Fruit fly (Drosophila melanogaster): ENCODE data around the gene CG33995.

CG33995 gene

DNA sequence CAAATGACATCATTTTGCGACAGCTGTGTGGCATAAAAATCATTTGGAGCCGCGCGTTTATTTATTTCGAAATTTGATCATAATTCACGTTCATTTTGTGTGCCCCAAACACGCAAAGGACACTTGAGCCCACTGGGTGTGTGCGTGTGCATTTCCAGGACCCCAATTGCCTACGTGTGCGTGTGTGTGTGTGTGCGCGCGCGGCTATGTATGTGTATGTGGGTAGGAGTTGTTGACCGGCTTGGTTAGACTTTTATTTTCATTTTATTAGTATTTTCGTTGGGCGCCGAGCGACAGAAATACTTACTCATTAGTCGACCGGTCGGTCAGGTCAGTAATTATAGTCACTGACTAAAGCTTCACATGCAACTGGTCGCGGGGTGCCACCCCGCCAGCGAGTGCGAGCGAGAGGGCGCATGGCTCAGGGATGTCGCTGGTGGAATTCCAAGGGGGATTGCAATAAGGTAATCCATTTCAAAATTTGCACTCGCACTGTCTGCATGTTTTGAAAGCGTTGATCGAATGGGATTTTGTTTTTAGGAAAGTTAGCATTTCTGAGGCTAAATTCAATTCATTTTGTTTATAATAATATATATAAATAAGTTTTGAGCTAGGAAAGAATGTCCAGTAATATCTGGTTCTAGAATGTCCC is 551 bp downstream of the CG33995 start (continued):
- TF ChIP-seq rib (GFP tag; IDR thresholded peaks at IDR 0.05) (peak; percentile 50; the same call in 1 of the 2 replicates), ab (GFP tag; optimal IDR thresholded peaks at IDR 0.05) (no peak), fd64A (GFP tag; optimal IDR thresholded peaks at IDR 0.05) (no peak), HLH3B (GFP tag; IDR thresholded peaks at IDR 0.05) (peak; percentile 43; the same call in 1 of the 2 replicates), klu (GFP tag; IDR thresholded peaks at IDR 0.05) (no peak), CG10274 (GFP tag; optimal IDR thresholded peaks at IDR 0.05) (no peak), Blimp-1 (GFP tag; optimal IDR thresholded peaks at IDR 0.05) (peak; percentile 14), Ets65A (GFP tag) (peak; percentile 92), C15 (GFP tag; IDR thresholded peaks at IDR 0.05) (no peak), lmd (GFP tag; IDR thresholded peaks at IDR 0.05) (peak; percentile 60), Asciz (GFP tag; optimal IDR thresholded peaks at IDR 0.05) (peak; percentile 2), yki (optimal IDR thresholded peaks at IDR 0.05) (no peak), Atf6 (GFP tag; IDR thresholded peaks at IDR 0.05) (peak; percentile 63), Dfd (GFP tag; optimal IDR thresholded peaks at IDR 0.05) (no peak), hb (GFP tag; IDR thresholded peaks at IDR 0.05; ENCODE audit: partially characterized antibody) (no peak), gro (GFP tag; optimal IDR thresholded peaks at IDR 0.05) (no peak), CG33557 (GFP tag; optimal IDR thresholded peaks at IDR 0.05) (no peak), Sry-β (GFP tag; optimal IDR thresholded peaks at IDR 0.05) (no peak), tio (GFP tag; optimal IDR thresholded peaks at IDR 0.05) (no peak), D19B (GFP tag; optimal IDR thresholded peaks at IDR 0.05) (peak; percentile 10), gem (tag; optimal IDR thresholded peaks at IDR 0.05) (peak; percentile 69), CG11093 (GFP tag; IDR thresholded peaks at IDR 0.05) (no peak), CG4328 (GFP tag; optimal IDR thresholded peaks at IDR 0.05) (no peak), fd96Cb (tag; optimal IDR thresholded peaks at IDR 0.05) (peak; percentile 31), CG30431 (GFP tag; optimal IDR thresholded peaks at IDR 0.05) (peak; percentile 41), Gug (GFP tag; IDR thresholded peaks at IDR 0.05) (peak; percentile 70), gt (GFP tag; IDR thresholded peaks at IDR 0.05) (no peak), CTCF (GFP tag; optimal IDR thresholded peaks at IDR 0.05) (no peak), CG7928 (GFP tag; optimal IDR thresholded peaks at IDR 0.05) (no peak), CG9215 (GFP tag; IDR thresholded peaks at IDR 0.05) (no peak), CG14965 (GFP tag; optimal IDR thresholded peaks at IDR 0.05; ENCODE audit: borderline replicate concordance) (no peak), D (optimal IDR thresholded peaks at IDR 0.05) (no peak), D (GFP tag; optimal IDR thresholded peaks at IDR 0.05) (peak; percentile 46), gce (GFP tag; IDR thresholded peaks at IDR 0.05) (no peak), insv (GFP tag; optimal IDR thresholded peaks at IDR 0.05) (no peak), NC2α (GFP tag; optimal IDR thresholded peaks at IDR 0.05) (no peak), CG34224 (GFP tag; IDR thresholded peaks at IDR 0.05; ENCODE audit: partially characterized antibody) (no peak), CG1832 (GFP tag; optimal IDR thresholded peaks at IDR 0.05) (peak; percentile 76), CG4617 (GFP tag; optimal IDR thresholded peaks at IDR 0.05; ENCODE audit: borderline replicate concordance) (no peak), sr (GFP tag; IDR thresholded peaks at IDR 0.05) (no peak), CG31388 (GFP tag; optimal IDR thresholded peaks at IDR 0.05) (no peak), Optix (GFP tag; IDR thresholded peaks at IDR 0.05) (peak; percentile 44; the same call in 1 of the 3 replicates), chm (GFP tag; IDR thresholded peaks at IDR 0.05) (no peak), zfh2 (GFP tag; optimal IDR thresholded peaks at IDR 0.05) (peak; percentile 37), chinmo (GFP tag; IDR thresholded peaks at IDR 0.05; ENCODE audit: partially characterized antibody) (0 out of 4 replicates have a peak, but pooled peaks have one; percentile 40), lov (optimal IDR thresholded peaks at IDR 0.05) (no peak), lov (GFP tag; IDR thresholded peaks at IDR 0.05) (no peak), CG6689 (GFP tag; IDR thresholded peaks at IDR 0.05) (0 out of 2 replicates have a peak, but pooled peaks have one; percentile 26), Nf-YA (GFP tag; IDR thresholded peaks at IDR 0.05) (no peak), CG3281 (GFP tag; optimal IDR thresholded peaks at IDR 0.05) (peak; percentile 40), gcm (GFP tag; optimal IDR thresholded peaks at IDR 0.05) (no peak), Antp (GFP tag; optimal IDR thresholded peaks at IDR 0.05) (peak; percentile 32)

Measured in whole organism, embryonic.